Worm (Caenorhabditis elegans) whole organism, young adult: ENCODE results near the gene pak-1.

Experiments used
- B0035.1 ChIP-seq: sonication (generic microtip); optimal IDR thresholded peaks from 2 replicates; lab custom pipeline; 2016; ENCODE audit warnings: missing genetic modification characterization, mild to moderate bottlenecking, missing compliant biosample characterization, missing genotype, missing genetic modification reagents
- B0336.3 ChIP-seq: fragments of 200-800 bp; sonication (Bioruptor generic); IDR thresholded peaks from 2 replicates; pipeline ENCODE4 v1.3.6; 2022; ENCODE audit warnings: missing genetic modification characterization, missing compliant biosample characterization
- F22D6.2 ChIP-seq: sonication (generic microtip); optimal IDR thresholded peaks from 2 replicates; lab custom pipeline; 2016; ENCODE audit warnings: mild to moderate bottlenecking, missing genetic modification characterization, missing compliant biosample characterization
- F39B2.1 ChIP-seq: fragments of 200-800 bp; sonication (Bioruptor generic); IDR thresholded peaks from 2 replicates; pipeline ENCODE4 v1.3.6; 2022; ENCODE audit warnings: missing genetic modification reagents, missing genetic modification characterization, missing compliant biosample characterization
- F52B5.7 ChIP-seq: sonication (generic microtip); optimal IDR thresholded peaks from 2 replicates; lab custom pipeline; 2016; ENCODE audit warnings: mild to moderate bottlenecking, missing genetic modification characterization, missing compliant biosample characterization
- F55B11.4 ChIP-seq: sonication (generic microtip); optimal IDR thresholded peaks from 2 replicates; lab custom pipeline; 2016; ENCODE audit warnings: missing compliant biosample characterization, missing genetic modification characterization, borderline replicate concordance; ENCODE audit not compliant: insufficient read depth
- K11D2.4 ChIP-seq: fragments of 200-800 bp; sonication (Bioruptor generic); IDR thresholded peaks from 2 replicates; pipeline ENCODE4 v1.3.6; 2022; ENCODE audit warnings: missing genetic modification reagents, missing genetic modification characterization, missing compliant biosample characterization
- T07F8.4 ChIP-seq: sonication (generic microtip); optimal IDR thresholded peaks from 2 replicates; lab custom pipeline; 2016; ENCODE audit warnings: mild to moderate bottlenecking, missing genetic modification characterization, moderate library complexity, missing compliant biosample characterization
- T26A5.8 ChIP-seq: sonication (generic microtip); optimal IDR thresholded peaks from 2 replicates; lab custom pipeline; 2016; ENCODE audit warnings: missing genetic modification characterization, missing compliant biosample characterization
- Y56A3A.18 ChIP-seq: fragments of 200-800 bp; sonication (Bioruptor generic); IDR thresholded peaks from 2 replicates; pipeline ENCODE4 v1.3.6; 2022; ENCODE audit warnings: missing genetic modification reagents, missing genetic modification characterization, missing compliant biosample characterization
- Y95B8A.8 ChIP-seq: fragments of 200-800 bp; sonication (Bioruptor generic); IDR thresholded peaks from 2 replicates; pipeline ENCODE4 v1.3.6; 2022; ENCODE audit warnings: missing genetic modification reagents, missing genetic modification characterization, missing compliant biosample characterization
- ZK185.1 ChIP-seq: sonication (generic microtip); optimal IDR thresholded peaks from 2 replicates; lab custom pipeline; 2016; ENCODE audit warnings: mild to moderate bottlenecking, missing genetic modification characterization, missing compliant biosample characterization; ENCODE audit not compliant: poor library complexity, severe bottlenecking
- cebp-1 ChIP-seq, 2 experiments: fragments of 200-800 bp in 1 of 2; sonication (Bioruptor generic) in 1 of 2; sonication (generic microtip) in 1 of 2; IDR thresholded peaks in 1 of 2; optimal IDR thresholded peaks in 1 of 2; 2 replicates each; pipeline versions ENCODE4 v1.3.6 to Lab custom; 2017 to 2022; ENCODE audit warnings: missing compliant biosample characterization in 2 of 2, missing genetic modification characterization in 2 of 2, mild to moderate bottlenecking in 1 of 2, missing genetic modification reagents in 1 of 2, moderate library complexity in 1 of 2
- ceh-100 ChIP-seq: fragments of 200-800 bp; sonication (Bioruptor generic); IDR thresholded peaks from 2 replicates; pipeline ENCODE4 v1.3.6; 2022; ENCODE audit warnings: missing genetic modification reagents, missing genetic modification characterization, missing compliant biosample characterization
- ceh-27 ChIP-seq: fragments of 200-800 bp; sonication (Bioruptor generic); optimal IDR thresholded peaks from 2 replicates; lab custom pipeline; 2018; ENCODE audit warnings: mild to moderate bottlenecking, missing genetic modification characterization, moderate library complexity, missing compliant biosample characterization
- ceh-40 ChIP-seq: fragments of 200-800 bp; sonication (Bioruptor generic); IDR thresholded peaks from 2 replicates; pipeline ENCODE4 v1.3.6; 2022; ENCODE audit warnings: missing genetic modification characterization, missing compliant biosample characterization
- egl-18 ChIP-seq: fragments of 200-800 bp; sonication (Bioruptor generic); IDR thresholded peaks from 2 replicates; pipeline ENCODE4 v1.3.6; 2022; ENCODE audit warnings: missing genetic modification reagents, missing genetic modification characterization, missing compliant biosample characterization
- ekl-4 ChIP-seq: fragments of 200-800 bp; sonication (Bioruptor generic); IDR thresholded peaks from 2 replicates; pipeline ENCODE4 v1.3.6; 2022; ENCODE audit warnings: missing genetic modification reagents, missing genetic modification characterization, missing compliant biosample characterization
- fkh-3 ChIP-seq: sonication (generic microtip); optimal IDR thresholded peaks from 2 replicates; lab custom pipeline; 2016; ENCODE audit warnings: mild to moderate bottlenecking, missing genetic modification characterization, missing compliant biosample characterization
- hrde-1 ChIP-seq: sonication (generic microtip); optimal IDR thresholded peaks from 2 replicates; lab custom pipeline; 2016; ENCODE audit warnings: missing genetic modification characterization, mild to moderate bottlenecking, missing compliant biosample characterization, moderate library complexity, missing genotype, missing genetic modification reagents, borderline replicate concordance
- let-526 ChIP-seq: fragments of 200-800 bp; sonication (Bioruptor generic); IDR thresholded peaks from 2 replicates; pipeline ENCODE4 v1.3.6; 2022; ENCODE audit warnings: missing genetic modification reagents, missing genetic modification characterization, missing compliant biosample characterization
- let-607 ChIP-seq, 2 experiments: fragments of 200-800 bp in 1 of 2; sonication (Bioruptor generic) in 1 of 2; sonication (generic microtip) in 1 of 2; optimal IDR thresholded peaks; 2 replicates each; lab custom pipeline; 2016 to 2018; ENCODE audit warnings: mild to moderate bottlenecking in 2 of 2, missing compliant biosample characterization in 2 of 2, missing genetic modification characterization in 2 of 2, moderate library complexity in 2 of 2, missing genotype in 1 of 2
- lin-26 ChIP-seq: fragments of 200-800 bp; sonication (Bioruptor generic); IDR thresholded peaks from 2 replicates; pipeline ENCODE4 v1.3.6; 2022; ENCODE audit warnings: missing genetic modification reagents, missing genetic modification characterization, missing compliant biosample characterization
- lin-54 ChIP-seq: fragments of 200-800 bp; sonication (Bioruptor generic); optimal IDR thresholded peaks from 2 replicates; lab custom pipeline; 2018; ENCODE audit warnings: mild to moderate bottlenecking, missing genetic modification characterization, missing compliant biosample characterization
- lir-1 ChIP-seq: fragments of 200-800 bp; sonication (Bioruptor generic); conservative IDR thresholded peaks from 2 replicates; pipeline ENCODE4 v1.3.6; 2022; ENCODE audit warnings: missing genetic modification reagents, missing genetic modification characterization, missing compliant biosample characterization
- lsl-1 ChIP-seq: fragments of 200-800 bp; sonication (Bioruptor generic); optimal IDR thresholded peaks from 2 replicates; lab custom pipeline; 2018; ENCODE audit warnings: mild to moderate bottlenecking, missing genetic modification characterization, moderate library complexity, missing compliant biosample characterization
- mcd-1 ChIP-seq: fragments of 200-800 bp; sonication (Bioruptor generic); IDR thresholded peaks from 2 replicates; pipeline ENCODE4 v1.3.6; 2022; ENCODE audit warnings: missing genetic modification reagents, missing genetic modification characterization, missing compliant biosample characterization
- mel-28 ChIP-seq: sonication (generic microtip); optimal IDR thresholded peaks from 2 replicates; lab custom pipeline; 2016; ENCODE audit warnings: borderline replicate concordance, mild to moderate bottlenecking, missing genetic modification characterization, missing compliant biosample characterization
- mes-4 ChIP-seq: sonication (generic microtip); optimal IDR thresholded peaks from 2 replicates; lab custom pipeline; 2016; ENCODE audit warnings: missing genotype, missing genetic modification characterization, missing compliant biosample characterization
- nhr-27 ChIP-seq: fragments of 200-800 bp; sonication (Bioruptor generic); optimal IDR thresholded peaks from 2 replicates; lab custom pipeline; 2018; ENCODE audit warnings: mild to moderate bottlenecking, missing genetic modification characterization, moderate library complexity, missing compliant biosample characterization
- pbrm-1 ChIP-seq: fragments of 200-800 bp; sonication (Bioruptor generic); IDR thresholded peaks from 2 replicates; pipeline ENCODE4 v1.3.6; 2022; ENCODE audit warnings: missing genetic modification reagents, missing genetic modification characterization, missing compliant biosample characterization
- sdz-38 ChIP-seq: sonication (generic microtip); optimal IDR thresholded peaks from 2 replicates; lab custom pipeline; 2016; ENCODE audit warnings: missing genotype, missing genetic modification characterization, missing compliant biosample characterization
- snpc-1.1 ChIP-seq: sonication (generic microtip); optimal IDR thresholded peaks from 2 replicates; lab custom pipeline; 2017; ENCODE audit warnings: missing genetic modification characterization, mild to moderate bottlenecking, missing compliant biosample characterization, antibody characterized with exemption, moderate library complexity, missing genotype, missing genetic modification reagents; ENCODE audit not compliant: insufficient read depth
- snpc-1.3 ChIP-seq: sonication (generic microtip); optimal IDR thresholded peaks from 2 replicates; lab custom pipeline; 2017; ENCODE audit warnings: missing genetic modification characterization, mild to moderate bottlenecking, missing compliant biosample characterization, antibody characterized with exemption, moderate library complexity, missing genotype, missing genetic modification reagents; ENCODE audit not compliant: insufficient read depth
- tlf-1 ChIP-seq: fragments of 200-800 bp; sonication (Bioruptor generic); optimal IDR thresholded peaks from 2 replicates; lab custom pipeline; 2018; ENCODE audit warnings: mild to moderate bottlenecking, missing genetic modification characterization, missing compliant biosample characterization
- unc-62 ChIP-seq: fragments of 150-350 bp; optimal IDR thresholded peaks from 2 replicates; lab custom pipeline; 2014; ENCODE audit warnings: missing biosample characterization, missing genetic modification reagents, missing genetic modification characterization
- ztf-3 ChIP-seq: fragments of 200-800 bp; sonication (Bioruptor generic); optimal IDR thresholded peaks from 2 replicates; lab custom pipeline; 2018; ENCODE audit warnings: mild to moderate bottlenecking, missing genetic modification characterization, missing compliant biosample characterization

Gene pak-1

DNA sequence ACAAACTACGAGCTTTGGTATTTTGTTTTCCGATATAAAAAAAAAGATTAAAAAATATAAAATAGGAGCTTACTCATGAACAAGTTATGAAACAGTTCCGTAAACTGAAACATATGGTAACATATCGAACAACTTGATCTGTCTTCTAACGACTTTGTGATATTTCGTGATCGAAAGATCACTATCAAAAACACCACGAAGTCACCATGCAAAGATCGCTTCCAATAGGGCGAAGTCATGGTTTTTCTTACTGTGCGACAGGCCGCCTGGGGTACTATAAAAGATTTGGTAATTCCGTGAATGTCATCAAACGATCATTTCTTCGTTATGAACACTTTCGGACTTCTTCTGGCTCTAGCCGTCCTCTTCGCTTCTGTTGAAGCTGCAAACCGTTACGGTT is 34.3 kb upstream of the pak-1 start, which contains the start of gene C45B2.3:
TSS of gene C45B2.3 (plus strand) at position 301 of the 400 bp plus-strand sequence.
- TF ChIP-seq T07F8.4 (tag; lab: Kevin White, UChicago) (no peak), ztf-3 (no peak), Y95B8A.8 (no peak), mcd-1 (GFP tag; lab: Robert Waterston, UW) (no peak), B0336.3 (GFP tag; lab: Robert Waterston, UW) (no peak), lin-26 (GFP tag; lab: Robert Waterston, UW) (no peak), ceh-27 (GFP tag; lab: Kevin White, UChicago) (no peak), F22D6.2 (tag; lab: Kevin White, UChicago) (no peak), lsl-1 (no peak), F52B5.7 (tag; lab: Kevin White, UChicago) (no peak), cebp-1 (GFP tag; IDR thresholded peaks at IDR 0.05; lab: Robert Waterston, UW) (no peak), cebp-1 (tag; optimal IDR thresholded peaks at IDR 0.05; lab: Kevin White, UChicago) (no peak), mes-4 (tag; lab: Kevin White, UChicago) (no peak), lir-1 (GFP tag; lab: Robert Waterston, UW) (no peak), fkh-3 (tag; lab: Kevin White, UChicago) (no peak)

ce11 chrX:6081793-6082192 is 33.4 kb upstream of the pak-1 start:
- TF ChIP-seq egl-18 (no peak), hrde-1 (no peak), nhr-27 (tag; lab: Kevin White, UChicago) (no peak), mel-28 (tag; lab: Kevin White, UChicago) (no peak), K11D2.4 (GFP tag; lab: Robert Waterston, UW) (no peak), let-607 (tag; optimal IDR thresholded peaks at IDR 0.05; lab: Kevin White, UChicago) (no peak), pbrm-1 (GFP tag; lab: Robert Waterston, UW) (no peak), Y56A3A.18 (GFP tag; lab: Robert Waterston, UW) (no peak), let-526 (no peak)

ce11 chrX:6075209-6075608 is 26.8 kb upstream of the pak-1 start, which contains the start of gene lgc-58:
TSS of gene lgc-58 (plus strand) at chrX:6075509.
- TF ChIP-seq tlf-1 (GFP tag; lab: Kevin White, UChicago) (no peak), ceh-40 (GFP tag; lab: Robert Waterston, UW) (no peak), B0035.1 (tag; lab: Kevin White, UChicago) (no peak), unc-62 (GFP tag; lab: Kevin White, UChicago) (no peak), lin-54 (GFP tag; lab: Kevin White, UChicago) (no peak), F52B5.7 (tag; lab: Kevin White, UChicago) (no peak), F39B2.1 (GFP tag; lab: Robert Waterston, UW) (no peak)

- TF ChIP-seq snpc-1.3 (tag; lab: Kevin White, UChicago) (no peak), F55B11.4 (tag; lab: Kevin White, UChicago) (no peak), ekl-4 (no peak), ZK185.1 (tag; lab: Kevin White, UChicago) (no peak), ceh-100 (GFP tag; lab: Robert Waterston, UW) (no peak), sdz-38 (tag; lab: Kevin White, UChicago) (no peak), mel-28 (tag; lab: Kevin White, UChicago) (no peak), T26A5.8 (tag; lab: Kevin White, UChicago) (no peak), snpc-1.1 (tag; lab: Kevin White, UChicago) (no peak), ztf-3 (no peak)
Measured at ce11 chrX:6066618-6067017, 18.2 kb upstream of the pak-1 start.
